Worm (Caenorhabditis elegans) whole organism, late embryonic: ENCODE measurements around the gene snb-7.

Source experiments
- hlh-13 ChIP-seq: fragments of 200-800 bp; sonication (Bioruptor generic); optimal IDR thresholded peaks from 2 replicates; lab custom pipeline; 2018; ENCODE audit warnings: mild to moderate bottlenecking, missing genetic modification characterization, missing compliant biosample characterization
- nhr-11 ChIP-seq: fragments of 150-350 bp; optimal IDR thresholded peaks from 2 replicates; lab custom pipeline; 2014; ENCODE audit warnings: missing biosample characterization, missing genetic modification characterization
- ref-2 ChIP-seq: sonication (generic microtip); optimal IDR thresholded peaks from 2 replicates; lab custom pipeline; 2016; ENCODE audit warnings: missing genetic modification characterization, missing compliant biosample characterization

ce11 chrIV:12581046-12581445, 20.4 kb downstream of the snb-7 start, which contains the start of gene K08E7.6:
- TF ChIP-seq hlh-13 (GFP tag; lab: Kevin White, UChicago) (no peak), ref-2 (tag; lab: Kevin White, UChicago) (no peak), nhr-11 (tag; lab: Kevin White, UChicago) (no peak)
